Fruit fly (Drosophila melanogaster) whole organism, embryonic: ENCODE data around the gene Ssk.

Experiments
- Adf1 ChIP-seq: fragments of 200-800 bp; sonication (Bioruptor generic); IDR thresholded peaks from 2 replicates; pipeline ENCODE4 v1.3.6; 2022; ENCODE audit warnings: missing biosample characterization, missing genetic modification characterization
- Blimp-1 ChIP-seq: fragments of 200-800 bp; sonication (Bioruptor generic); optimal IDR thresholded peaks from 3 replicates; lab custom pipeline; 2018; ENCODE audit warnings: missing biosample characterization, missing genetic modification characterization, mild to moderate bottlenecking, moderate library complexity, missing genetic modification reagents
- CG10209 ChIP-seq: fragments of 200-800 bp; sonication (Bioruptor generic); optimal IDR thresholded peaks from 3 replicates; lab custom pipeline; 2017; ENCODE audit warnings: missing biosample characterization, mild to moderate bottlenecking, missing genetic modification characterization, missing genetic modification reagents
- CG10321 ChIP-seq: fragments of 200-800 bp; sonication (Bioruptor generic); IDR thresholded peaks from 2 replicates; pipeline ENCODE4 v1.3.6; 2022; ENCODE audit warnings: missing biosample characterization, missing genetic modification characterization
- CG10654 ChIP-seq: fragments of 200-800 bp; sonication (Bioruptor generic); optimal IDR thresholded peaks from 2 replicates; lab custom pipeline; 2016; ENCODE audit warnings: missing biosample characterization, missing genetic modification characterization
- CG11695 ChIP-seq: fragments of 200-800 bp; sonication (Bioruptor generic); IDR thresholded peaks from 3 replicates; pipeline ENCODE4 v1.3.6; 2022; ENCODE audit warnings: missing biosample characterization, missing genetic modification characterization
- CG12659 ChIP-seq: fragments of 200-800 bp; sonication (Bioruptor generic); optimal IDR thresholded peaks from 3 replicates; lab custom pipeline; 2017; ENCODE audit warnings: mild to moderate bottlenecking, missing biosample characterization, missing genetic modification reagents, missing genetic modification characterization
- CG13296 ChIP-seq: fragments of 200-800 bp; sonication (Bioruptor generic); optimal IDR thresholded peaks from 3 replicates; lab custom pipeline; 2018; ENCODE audit warnings: missing biosample characterization, mild to moderate bottlenecking, missing genetic modification characterization
- CG13894 ChIP-seq: fragments of 200-800 bp; sonication (Bioruptor generic); optimal IDR thresholded peaks from 3 replicates; lab custom pipeline; 2018; ENCODE audit warnings: missing biosample characterization, mild to moderate bottlenecking, missing genetic modification characterization, moderate library complexity
- CG1603 ChIP-seq: fragments of 200-800 bp; sonication (Bioruptor generic); optimal IDR thresholded peaks from 2 replicates; lab custom pipeline; 2019; ENCODE audit warnings: missing biosample characterization, mild to moderate bottlenecking, missing genetic modification characterization, moderate library complexity
- CG18011 ChIP-seq: fragments of 200-800 bp; sonication (Bioruptor generic); optimal IDR thresholded peaks from 2 replicates; lab custom pipeline; 2017; ENCODE audit warnings: missing biosample characterization, missing genetic modification characterization, mild to moderate bottlenecking, moderate library complexity, missing genotype
- CG2116 ChIP-seq: fragments of 200-800 bp; sonication (Bioruptor generic); optimal IDR thresholded peaks from 3 replicates; lab custom pipeline; 2018; ENCODE audit warnings: missing biosample characterization, mild to moderate bottlenecking, missing genetic modification characterization
- CG2129 ChIP-seq: fragments of 200-800 bp; sonication (Bioruptor generic); IDR thresholded peaks from 2 replicates; pipeline ENCODE4 v1.3.6; 2022; ENCODE audit warnings: missing biosample characterization, missing genetic modification characterization; ENCODE audit not compliant: partially characterized antibody
- CG31224 ChIP-seq: fragments of 200-800 bp; sonication (Bioruptor generic); IDR thresholded peaks from 2 replicates; pipeline ENCODE4 v1.3.6; 2022; ENCODE audit warnings: missing biosample characterization, missing genetic modification characterization
- CG32772 ChIP-seq: fragments of 200-800 bp; sonication (Bioruptor generic); IDR thresholded peaks from 2 replicates; pipeline ENCODE4 v1.3.6; 2022; ENCODE audit warnings: missing biosample characterization, missing genetic modification characterization
- CG3838 ChIP-seq: fragments of 200-800 bp; sonication (Bioruptor generic); optimal IDR thresholded peaks from 3 replicates; lab custom pipeline; 2016; ENCODE audit warnings: missing biosample characterization, missing genetic modification characterization
- CG42726 ChIP-seq: fragments of 200-800 bp; sonication (Bioruptor generic); IDR thresholded peaks from 2 replicates; pipeline ENCODE4 v1.3.6; 2022; ENCODE audit warnings: missing biosample characterization, missing genetic modification characterization; ENCODE audit not compliant: partially characterized antibody
- CG4282 ChIP-seq: fragments of 200-800 bp; sonication (Bioruptor generic); optimal IDR thresholded peaks from 2 replicates; lab custom pipeline; 2016; ENCODE audit warnings: missing biosample characterization, missing genetic modification characterization
- CG4707 ChIP-seq: fragments of 200-800 bp; sonication (Bioruptor generic); optimal IDR thresholded peaks from 2 replicates; lab custom pipeline; 2018; ENCODE audit warnings: missing biosample characterization, mild to moderate bottlenecking, missing genetic modification characterization, moderate library complexity
- CG4820 ChIP-seq: fragments of 200-800 bp; sonication (Bioruptor generic); optimal IDR thresholded peaks from 3 replicates; lab custom pipeline; 2016; ENCODE audit warnings: missing biosample characterization, missing genetic modification characterization
- CG5180 ChIP-seq: fragments of 200-800 bp; sonication (Bioruptor generic); optimal IDR thresholded peaks from 3 replicates; lab custom pipeline; 2017; ENCODE audit warnings: missing biosample characterization, missing genetic modification characterization, mild to moderate bottlenecking, moderate library complexity, missing genetic modification reagents
- CG5953 ChIP-seq: fragments of 200-800 bp; sonication (Bioruptor generic); IDR thresholded peaks from 2 replicates; pipeline ENCODE4 v1.3.6; 2022; ENCODE audit warnings: missing biosample characterization, missing genetic modification characterization
- CG6765 ChIP-seq: fragments of 200-800 bp; sonication (Bioruptor generic); optimal IDR thresholded peaks from 3 replicates; lab custom pipeline; 2017; ENCODE audit warnings: missing biosample characterization, mild to moderate bottlenecking, missing genetic modification characterization
- CG8924 ChIP-seq: fragments of 200-800 bp; optimal IDR thresholded peaks from 3 replicates; lab custom pipeline; 2019; ENCODE audit warnings: missing biosample characterization, mild to moderate bottlenecking, missing genetic modification characterization, moderate library complexity
- Dll ChIP-seq: fragments of 200-800 bp; sonication (Bioruptor generic); IDR thresholded peaks from 4 replicates; pipeline ENCODE4 v1.3.6; 2022; ENCODE audit warnings: missing biosample characterization, missing genetic modification characterization; ENCODE audit not compliant: partially characterized antibody
- Drgx ChIP-seq: fragments of 200-800 bp; sonication (Bioruptor generic); IDR thresholded peaks from 2 replicates; pipeline ENCODE4 v1.3.6; 2022; ENCODE audit warnings: missing biosample characterization, missing genetic modification characterization
- Fer2 ChIP-seq: fragments of 200-800 bp; sonication (Bioruptor generic); optimal IDR thresholded peaks from 2 replicates; lab custom pipeline; 2018; ENCODE audit warnings: missing biosample characterization, mild to moderate bottlenecking, missing genetic modification characterization, moderate library complexity
- H15 ChIP-seq: fragments of 200-800 bp; sonication (Bioruptor generic); IDR thresholded peaks from 3 replicates; pipeline ENCODE4 v1.3.6; 2022; ENCODE audit warnings: missing biosample characterization, missing genetic modification characterization
- Hr78 ChIP-seq, 2 experiments: fragments of 200-800 bp in 1 of 2; fragments of >200 bp in 1 of 2; sonication (Bioruptor generic) in 1 of 2; optimal IDR thresholded peaks; 2 replicates each; lab custom pipeline; 2017 to 2019; ENCODE audit warnings: missing biosample characterization in 2 of 2, missing genetic modification characterization in 2 of 2, mild to moderate bottlenecking in 1 of 2, moderate library complexity in 1 of 2
- MTF-1 ChIP-seq: fragments of 200-800 bp; sonication (Bioruptor generic); optimal IDR thresholded peaks from 2 replicates; lab custom pipeline; 2018; ENCODE audit warnings: missing biosample characterization, mild to moderate bottlenecking, missing genetic modification characterization, borderline replicate concordance
- NC2α ChIP-seq: fragments of 200-800 bp; sonication (Bioruptor generic); optimal IDR thresholded peaks from 2 replicates; lab custom pipeline; 2016; ENCODE audit warnings: missing biosample characterization, missing genetic modification characterization
- NfI ChIP-seq: fragments of 200-800 bp; sonication (Bioruptor generic); optimal IDR thresholded peaks from 3 replicates; lab custom pipeline; 2018; ENCODE audit warnings: missing biosample characterization, mild to moderate bottlenecking, missing genetic modification characterization, moderate library complexity
- PHDP ChIP-seq: fragments of 200-800 bp; sonication (Bioruptor generic); optimal IDR thresholded peaks from 3 replicates; lab custom pipeline; 2018; ENCODE audit warnings: missing biosample characterization, mild to moderate bottlenecking, missing genetic modification characterization, moderate library complexity
- Scr ChIP-seq: fragments of 200-800 bp; sonication (Bioruptor generic); IDR thresholded peaks from 2 replicates; pipeline ENCODE4 v1.3.6; 2022; ENCODE audit warnings: missing biosample characterization, missing genetic modification characterization; ENCODE audit not compliant: partially characterized antibody
- Sry-δ ChIP-seq: fragments of 200-800 bp; sonication (Bioruptor generic); optimal IDR thresholded peaks from 2 replicates; lab custom pipeline; 2016; ENCODE audit warnings: missing biosample characterization, missing genetic modification characterization
- Ssrp ChIP-seq: fragments of 200-800 bp; sonication (Bioruptor generic); optimal IDR thresholded peaks from 2 replicates; lab custom pipeline; 2018; ENCODE audit warnings: missing biosample characterization, mild to moderate bottlenecking, missing genetic modification characterization, moderate library complexity
- TFAM ChIP-seq: fragments of 200-800 bp; sonication (Bioruptor generic); optimal IDR thresholded peaks from 2 replicates; lab custom pipeline; 2017; ENCODE audit warnings: missing biosample characterization, missing genetic modification characterization, inconsistent platforms
- Tbp ChIP-seq: fragments of >200 bp; optimal IDR thresholded peaks from 2 replicates; lab custom pipeline; 2018; ENCODE audit warnings: missing biosample characterization, missing genetic modification characterization
- ase ChIP-seq: fragments of 200-800 bp; sonication (Bioruptor generic); IDR thresholded peaks from 3 replicates; pipeline ENCODE4 v1.3.6; 2022; ENCODE audit warnings: missing biosample characterization, missing genetic modification characterization
- ash1 ChIP-seq: fragments of 200-800 bp; sonication (Bioruptor generic); optimal IDR thresholded peaks from 2 replicates; lab custom pipeline; 2018; ENCODE audit warnings: missing biosample characterization, mild to moderate bottlenecking, missing genetic modification characterization
- ems ChIP-seq: fragments of 200-800 bp; sonication (Bioruptor generic); optimal IDR thresholded peaks from 3 replicates; lab custom pipeline; 2016; ENCODE audit warnings: missing biosample characterization, missing genetic modification characterization
- eve ChIP-seq, 2 experiments: fragments of >200 bp; optimal IDR thresholded peaks; 2 replicates each; lab custom pipeline; 2017; ENCODE audit warnings: missing biosample characterization in 2 of 2, missing genetic modification characterization in 2 of 2
- exex ChIP-seq: fragments of 200-800 bp; sonication (Bioruptor generic); optimal IDR thresholded peaks from 4 replicates; lab custom pipeline; 2018; ENCODE audit warnings: missing biosample characterization, mild to moderate bottlenecking, missing genetic modification characterization, moderate library complexity
- ftz-f1 ChIP-seq: fragments of 200-800 bp; sonication (Bioruptor generic); optimal IDR thresholded peaks from 2 replicates; lab custom pipeline; 2016; ENCODE audit warnings: missing biosample characterization, missing genetic modification characterization
- mam ChIP-seq: fragments of 200-800 bp; sonication (Bioruptor generic); optimal IDR thresholded peaks from 3 replicates; lab custom pipeline; 2016; ENCODE audit warnings: missing biosample characterization, missing genetic modification characterization
- peb ChIP-seq: fragments of 200-800 bp; sonication (Bioruptor generic); IDR thresholded peaks from 2 replicates; pipeline ENCODE4 v1.3.6; 2022; ENCODE audit warnings: missing biosample characterization, missing genetic modification characterization
- tll ChIP-seq, 2 experiments: fragments of 200-800 bp in 1 of 2; fragments of >200 bp in 1 of 2; sonication (Bioruptor generic) in 1 of 2; optimal IDR thresholded peaks; 2 replicates each; lab custom pipeline; 2017 to 2019; ENCODE audit warnings: missing biosample characterization in 2 of 2, missing genetic modification characterization in 2 of 2, mild to moderate bottlenecking in 1 of 2, moderate library complexity in 1 of 2
- twi ChIP-seq: fragments of 200-800 bp; optimal IDR thresholded peaks from 2 replicates; lab custom pipeline; 2019; ENCODE audit warnings: missing biosample characterization, mild to moderate bottlenecking, missing genetic modification characterization, moderate library complexity

The Ssk gene

DNA sequence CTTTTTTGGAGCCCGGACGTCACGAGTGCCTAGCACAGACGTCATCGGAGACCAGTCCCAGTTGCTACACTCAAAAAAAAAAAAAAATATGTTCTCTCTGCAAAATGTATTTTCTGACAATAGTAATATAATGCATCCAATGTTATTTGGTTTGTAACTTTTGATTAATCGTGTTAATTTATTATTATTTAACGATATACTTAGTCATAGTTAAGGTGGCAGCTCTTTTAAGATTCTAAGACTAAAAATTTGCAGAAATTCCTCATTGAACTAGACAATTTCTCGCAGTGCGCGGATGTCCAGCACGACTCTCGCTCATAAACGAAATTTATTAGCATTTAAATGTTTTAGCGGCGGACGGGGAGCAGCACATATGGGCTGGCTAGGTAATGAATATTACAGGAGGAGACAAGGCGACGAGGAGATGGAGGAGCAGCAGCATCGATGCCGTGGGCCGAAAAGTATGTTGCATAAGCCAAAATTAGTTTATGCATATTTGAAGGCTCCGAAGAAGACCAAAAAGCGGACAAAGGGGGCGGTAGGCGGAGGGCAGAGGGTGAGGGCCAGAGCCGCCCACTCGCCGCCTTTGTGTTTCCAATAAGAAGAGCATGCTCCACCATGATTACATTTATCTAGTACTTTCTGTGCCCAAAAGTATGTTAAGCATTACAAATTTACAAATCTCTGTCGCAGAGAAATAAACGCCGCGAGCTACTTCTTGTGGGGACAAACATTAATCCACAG, 4.8 kb upstream of the Ssk start (continued):
- TF ChIP-seq CG10321 = no peak
- no peak for TF ChIP-seq ftz-f1 (GFP tag; lab: Kevin White, UChicago)
- TF ChIP-seq CG4707 (GFP tag; lab: Kevin White, UChicago) = no peak
- TF ChIP-seq twi = no peak
- TF ChIP-seq Sry-δ (GFP tag; lab: Kevin White, UChicago) = peak; percentile 7
- peak; percentile 52 for TF ChIP-seq NfI
- peak; percentile 54 for TF ChIP-seq Blimp-1 (GFP tag; lab: Kevin White, UChicago)
- TF ChIP-seq TFAM (GFP tag; lab: Kevin White, UChicago) = no peak
- no peak for TF ChIP-seq ash1 (GFP tag; lab: Kevin White, UChicago)
- no peak for TF ChIP-seq CG2129 (GFP tag; lab: Robert Waterston, UW)
- TF ChIP-seq CG5953 (GFP tag; lab: Robert Waterston, UW) = no peak
- TF ChIP-seq Drgx (GFP tag; lab: Robert Waterston, UW) = peak; percentile 56
- TF ChIP-seq Fer2 (tag; lab: Kevin White, UChicago) = no peak
- TF ChIP-seq CG5180 (GFP tag; lab: Kevin White, UChicago) = no peak
- TF ChIP-seq tll (GFP tag; optimal IDR thresholded peaks at IDR 0.05; lab: Kevin White, UChicago) = no peak
- TF ChIP-seq CG10654 = peak; percentile 50
- 0 out of 2 replicates have a peak, but pooled peaks have one; percentile 12 for TF ChIP-seq Adf1 (GFP tag; lab: Robert Waterston, UW)
- TF ChIP-seq CG3838 = no peak
- TF ChIP-seq CG4282 (GFP tag; lab: Kevin White, UChicago) = no peak
- TF ChIP-seq PHDP (tag; lab: Kevin White, UChicago) = peak; percentile 52
- no peak for TF ChIP-seq CG42726 (GFP tag; lab: Robert Waterston, UW)
- TF ChIP-seq CG11695 (GFP tag; lab: Robert Waterston, UW) = peak; percentile 52; the same call in 1 of the 3 replicates
- no peak for TF ChIP-seq ems
- no peak for TF ChIP-seq CG1603
- TF ChIP-seq CG10209 (GFP tag; lab: Kevin White, UChicago) = peak; percentile 58
- TF ChIP-seq exex (tag; lab: Kevin White, UChicago) = no peak
- no peak for TF ChIP-seq CG13894
- TF ChIP-seq CG32772 = peak; percentile 36; the same call in 1 of the 2 replicates
- peak; percentile 47 for TF ChIP-seq mam
- no peak for TF ChIP-seq CG18011
- no peak for TF ChIP-seq NC2α (GFP tag; lab: Kevin White, UChicago)
- no peak for TF ChIP-seq MTF-1 (GFP tag; lab: Kevin White, UChicago)
- peak in 1 of 2 experiments; percentile 60 for TF ChIP-seq eve (GFP tag; optimal IDR thresholded peaks at IDR 0.05; lab: Kevin White, UChicago)
- no peak for TF ChIP-seq Tbp (GFP tag; lab: Kevin White, UChicago)
- TF ChIP-seq ase (GFP tag; lab: Robert Waterston, UW) = no peak
- TF ChIP-seq H15 (GFP tag; lab: Robert Waterston, UW) = no peak
- TF ChIP-seq Ssrp (tag; lab: Kevin White, UChicago) = peak; percentile 54
- no peak for TF ChIP-seq CG2116
- no peak for TF ChIP-seq Dll (GFP tag; lab: Robert Waterston, UW)
- peak; percentile 2 for TF ChIP-seq CG4820
- peak; percentile 35 for TF ChIP-seq CG13296
- peak; percentile 31 for TF ChIP-seq CG8924 (tag; lab: Kevin White, UChicago)
- TF ChIP-seq peb (GFP tag; lab: Robert Waterston, UW) = no peak
- peak; percentile 23 for TF ChIP-seq CG12659 (GFP tag; lab: Kevin White, UChicago)
- 0 out of 2 replicates have a peak, but pooled peaks have one; percentile 5 for TF ChIP-seq CG31224 (GFP tag; lab: Robert Waterston, UW)
- no peak for TF ChIP-seq Hr78 (GFP tag; optimal IDR thresholded peaks at IDR 0.05; lab: Kevin White, UChicago)
- TF ChIP-seq CG6765 (GFP tag; lab: Kevin White, UChicago) = no peak
- TF ChIP-seq Scr (GFP tag; lab: Robert Waterston, UW) = no peak
